Worm (Caenorhabditis elegans) whole organism, mixed stage, embryonic: ENCODE data around the gene R08A2.5.

Experiments
- M03D4.4 ChIP-seq: sonication (generic microtip); optimal IDR thresholded peaks from 2 replicates; lab custom pipeline; 2017; ENCODE audit warnings: mild to moderate bottlenecking, missing genetic modification characterization, missing compliant biosample characterization
- bed-3 ChIP-seq: fragments of 200-800 bp; sonication (Bioruptor generic); optimal IDR thresholded peaks from 3 replicates; lab custom pipeline; 2018; ENCODE audit warnings: mild to moderate bottlenecking, missing genetic modification characterization, moderate library complexity, missing compliant biosample characterization
- ceh-43 ChIP-seq: fragments of 200-800 bp; sonication (Bioruptor generic); optimal IDR thresholded peaks from 2 replicates; lab custom pipeline; 2018; ENCODE audit warnings: mild to moderate bottlenecking, missing genetic modification characterization, moderate library complexity, missing compliant biosample characterization
- ceh-83 ChIP-seq: fragments of 200-800 bp; sonication (Bioruptor generic); optimal IDR thresholded peaks from 2 replicates; lab custom pipeline; 2018; ENCODE audit warnings: mild to moderate bottlenecking, missing genetic modification characterization, missing compliant biosample characterization
- ces-1 ChIP-seq: fragments of 150-350 bp; optimal IDR thresholded peaks from 2 replicates; lab custom pipeline; 2014; ENCODE audit warnings: missing biosample characterization, missing genetic modification reagents, missing genetic modification characterization
- cnd-1 ChIP-seq: fragments of 200-800 bp; sonication (Bioruptor generic); optimal IDR thresholded peaks from 2 replicates; lab custom pipeline; 2018; ENCODE audit warnings: mild to moderate bottlenecking, missing genetic modification characterization, missing compliant biosample characterization
- drap-1 ChIP-seq: fragments of 200-800 bp; sonication (Bioruptor generic); optimal IDR thresholded peaks from 3 replicates; lab custom pipeline; 2018; ENCODE audit warnings: mild to moderate bottlenecking, missing genetic modification characterization, missing compliant biosample characterization
- elt-1 ChIP-seq: sonication (generic microtip); optimal IDR thresholded peaks from 2 replicates; lab custom pipeline; 2017; ENCODE audit warnings: missing genetic modification characterization, mild to moderate bottlenecking, missing compliant biosample characterization, antibody characterized with exemption, moderate library complexity, borderline replicate concordance; ENCODE audit not compliant: insufficient read depth
- flh-1 ChIP-seq: fragments of 200-800 bp; sonication (Bioruptor generic); optimal IDR thresholded peaks from 2 replicates; lab custom pipeline; 2018; ENCODE audit warnings: mild to moderate bottlenecking, missing genetic modification characterization, moderate library complexity, missing compliant biosample characterization
- hlh-1 ChIP-seq: fragments of 150-350 bp; optimal IDR thresholded peaks from 2 replicates; lab custom pipeline; 2014; ENCODE audit warnings: missing biosample characterization, missing genetic modification reagents, missing genetic modification characterization
- lin-13 ChIP-seq: fragments of 150-350 bp; optimal IDR thresholded peaks from 2 replicates; lab custom pipeline; 2014; ENCODE audit warnings: missing biosample characterization, missing genetic modification characterization
- lin-32 ChIP-seq: fragments of 200-800 bp; sonication (Bioruptor generic); optimal IDR thresholded peaks from 2 replicates; lab custom pipeline; 2018; ENCODE audit warnings: mild to moderate bottlenecking, missing genetic modification characterization, missing compliant biosample characterization
- lsy-2 ChIP-seq: fragments of 150-350 bp; optimal IDR thresholded peaks from 2 replicates; lab custom pipeline; 2014; ENCODE audit warnings: missing biosample characterization, missing genetic modification characterization
- mab-5 ChIP-seq: fragments of 150-350 bp; optimal IDR thresholded peaks from 2 replicates; lab custom pipeline; 2014; ENCODE audit warnings: missing biosample characterization, missing genetic modification characterization
- mep-1 ChIP-seq: fragments of 150-350 bp; optimal IDR thresholded peaks from 2 replicates; lab custom pipeline; 2017; ENCODE audit warnings: missing biosample characterization, missing genetic modification reagents, missing genetic modification characterization, inconsistent platforms
- mls-2 ChIP-seq: sonication (generic microtip); optimal IDR thresholded peaks from 2 replicates; lab custom pipeline; 2016; ENCODE audit warnings: mild to moderate bottlenecking, missing genetic modification characterization, moderate library complexity, missing compliant biosample characterization
- nhr-12 ChIP-seq: fragments of 150-350 bp; optimal IDR thresholded peaks from 2 replicates; lab custom pipeline; 2014; ENCODE audit warnings: missing biosample characterization, missing genetic modification characterization
- nhr-2 ChIP-seq: fragments of 150-350 bp; optimal IDR thresholded peaks from 2 replicates; lab custom pipeline; 2014; ENCODE audit warnings: missing biosample characterization, missing genetic modification characterization
- nhr-237 ChIP-seq: fragments of 150-350 bp; optimal IDR thresholded peaks from 2 replicates; lab custom pipeline; 2014; ENCODE audit warnings: missing biosample characterization, missing genetic modification characterization
- nhr-28 ChIP-seq: fragments of 150-350 bp; optimal IDR thresholded peaks from 2 replicates; lab custom pipeline; 2014; ENCODE audit warnings: missing biosample characterization, missing genetic modification characterization
- pha-4 ChIP-seq: fragments of 150-350 bp; optimal IDR thresholded peaks from 2 replicates; lab custom pipeline; 2018; ENCODE audit warnings: missing biosample characterization, missing genetic modification reagents, missing genetic modification characterization
- sem-2 ChIP-seq: fragments of 200-800 bp; sonication (Bioruptor generic); optimal IDR thresholded peaks from 2 replicates; lab custom pipeline; 2018; ENCODE audit warnings: mild to moderate bottlenecking, missing genetic modification characterization, missing compliant biosample characterization
- snpc-4 ChIP-seq: fragments of 150-350 bp; optimal IDR thresholded peaks from 2 replicates; lab custom pipeline; 2014; ENCODE audit warnings: missing biosample characterization, missing genetic modification characterization
- sptf-1 ChIP-seq: sonication (generic microtip); optimal IDR thresholded peaks from 2 replicates; lab custom pipeline; 2017; ENCODE audit warnings: mild to moderate bottlenecking, missing genetic modification characterization, moderate library complexity, missing compliant biosample characterization
- tbx-8 ChIP-seq: fragments of 200-800 bp; sonication (Bioruptor generic); optimal IDR thresholded peaks from 2 replicates; lab custom pipeline; 2018; ENCODE audit warnings: mild to moderate bottlenecking, missing genetic modification characterization, moderate library complexity, missing compliant biosample characterization
- unc-120 ChIP-seq: sonication (generic microtip); optimal IDR thresholded peaks from 2 replicates; lab custom pipeline; 2017; ENCODE audit warnings: missing genetic modification characterization, missing compliant biosample characterization; ENCODE audit not compliant: poor library complexity, severe bottlenecking
- unc-62 ChIP-seq: fragments of 150-350 bp; optimal IDR thresholded peaks from 2 replicates; lab custom pipeline; 2014; ENCODE audit warnings: missing biosample characterization, missing genetic modification reagents, missing genetic modification characterization
- zip-8 ChIP-seq: fragments of 150-350 bp; optimal IDR thresholded peaks from 2 replicates; lab custom pipeline; 2014; ENCODE audit warnings: missing biosample characterization, missing genetic modification characterization
- ztf-11 ChIP-seq: fragments of 150-350 bp; optimal IDR thresholded peaks from 2 replicates; lab custom pipeline; 2014; ENCODE audit warnings: missing biosample characterization, missing genetic modification characterization

Gene R08A2.5

ce11 chrV:14734187-14734765, 21.9 kb downstream of the R08A2.5 start, which contains the start of gene unc-61:
unc-61 (minus strand) TSS chrV:14734237.
- TF ChIP-seq mep-1 (tag; lab: Kevin White, UChicago) = peak; percentile 1
- no peak for TF ChIP-seq sem-2 (GFP tag; lab: Kevin White, UChicago)
- TF ChIP-seq drap-1 (GFP tag; lab: Kevin White, UChicago) = no peak
- no peak for TF ChIP-seq unc-120
- TF ChIP-seq ces-1 (GFP tag; lab: Kevin White, UChicago) = peak; percentile 89

- TF ChIP-seq lsy-2 (tag; lab: Kevin White, UChicago) = no peak
- TF ChIP-seq pha-4 (tag; lab: Kevin White, UChicago) = no peak
- TF ChIP-seq ceh-83 (GFP tag; lab: Kevin White, UChicago) = no peak
- no peak for TF ChIP-seq bed-3
- TF ChIP-seq snpc-4 (tag; lab: Kevin White, UChicago) = no peak
- TF ChIP-seq ceh-43 = no peak
- no peak for TF ChIP-seq nhr-237 (tag; lab: Kevin White, UChicago)
- no peak for TF ChIP-seq mab-5 (tag; lab: Kevin White, UChicago)
- TF ChIP-seq unc-62 = no peak
- TF ChIP-seq unc-120 = no peak
- no peak for TF ChIP-seq hlh-1 (tag; lab: Kevin White, UChicago)
- TF ChIP-seq nhr-2 = no peak
- TF ChIP-seq nhr-28 (tag; lab: Kevin White, UChicago) = no peak
Measured at ce11 chrV:14736851-14737250, 24.4 kb downstream of the R08A2.5 start, which contains the start of gene Y50E8A.5. Y50E8A.5 (minus strand) TSS chrV:14736951.

DNA sequence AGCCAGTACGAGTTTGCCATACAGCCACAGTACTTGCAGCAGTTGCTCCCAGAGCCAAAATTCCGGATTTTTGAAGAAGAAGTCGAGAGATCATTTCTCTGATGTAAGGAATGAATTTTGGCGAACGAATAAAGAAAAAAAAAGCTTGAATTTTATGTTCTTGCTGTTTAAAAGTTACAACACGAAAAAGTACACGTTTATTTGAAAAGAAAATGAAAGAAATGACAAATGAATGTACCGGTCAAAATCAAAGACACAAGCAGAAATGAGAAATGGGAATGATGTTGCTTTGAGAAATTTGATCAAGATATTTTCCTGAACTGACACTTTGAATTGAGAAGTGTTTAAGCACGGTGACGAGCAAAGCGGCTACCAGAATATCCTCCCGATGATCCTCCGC, 28.8 kb downstream of the R08A2.5 start, which contains the start of gene Y50E8A.6:
TSS of gene Y50E8A.6 (minus strand) at position 101 of the 400 bp plus-strand sequence.
- no peak for TF ChIP-seq M03D4.4 (tag; lab: Kevin White, UChicago)
- no peak for TF ChIP-seq nhr-12 (tag; lab: Kevin White, UChicago)
- no peak for TF ChIP-seq tbx-8 (GFP tag; lab: Kevin White, UChicago)
- TF ChIP-seq ces-1 (GFP tag; lab: Kevin White, UChicago) = no peak
- TF ChIP-seq snpc-4 (tag; lab: Kevin White, UChicago) = no peak
- TF ChIP-seq ztf-11 (tag; lab: Kevin White, UChicago) = no peak

DNA sequence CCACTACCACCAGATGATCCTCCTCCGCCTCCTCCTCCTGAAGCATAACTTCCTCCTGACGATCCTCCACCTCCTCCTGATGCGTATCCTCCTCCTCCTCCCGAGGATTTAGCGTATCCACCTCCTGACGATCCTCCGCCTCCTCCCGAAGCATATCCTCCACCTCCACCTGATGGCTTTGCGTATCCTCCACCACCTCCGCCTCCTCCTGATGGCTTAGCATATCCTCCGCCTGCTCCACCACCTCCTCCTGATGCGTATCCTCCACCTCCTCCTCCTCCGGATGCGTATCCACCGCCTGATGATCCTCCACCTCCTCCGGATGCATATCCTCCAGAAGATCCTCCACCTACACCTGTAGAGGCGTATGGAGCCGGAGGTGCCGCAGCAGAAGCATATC, 32.4 kb downstream of the R08A2.5 start:
- TF ChIP-seq cnd-1 (tag; lab: Kevin White, UChicago) = no peak
- TF ChIP-seq nhr-2 = no peak
- no peak for TF ChIP-seq snpc-4 (tag; lab: Kevin White, UChicago)
- no peak for TF ChIP-seq elt-1 (tag; lab: Kevin White, UChicago)
- TF ChIP-seq ztf-11 (tag; lab: Kevin White, UChicago) = no peak
- TF ChIP-seq sptf-1 (tag; lab: Kevin White, UChicago) = no peak
- no peak for TF ChIP-seq zip-8 (tag; lab: Kevin White, UChicago)
- TF ChIP-seq ces-1 (GFP tag; lab: Kevin White, UChicago) = no peak
- no peak for TF ChIP-seq flh-1 (GFP tag; lab: Kevin White, UChicago)
- no peak for TF ChIP-seq lin-32 (GFP tag; lab: Kevin White, UChicago)
- TF ChIP-seq drap-1 (GFP tag; lab: Kevin White, UChicago) = no peak
- no peak for TF ChIP-seq hlh-1 (tag; lab: Kevin White, UChicago)
- no peak for TF ChIP-seq nhr-28 (tag; lab: Kevin White, UChicago)
- no peak for TF ChIP-seq mls-2 (tag; lab: Kevin White, UChicago)
- TF ChIP-seq nhr-237 (tag; lab: Kevin White, UChicago) = no peak

- TF ChIP-seq nhr-28 (tag; lab: Kevin White, UChicago) (no peak), ces-1 (GFP tag; lab: Kevin White, UChicago) (no peak), unc-62 (no peak), mep-1 (tag; lab: Kevin White, UChicago) (no peak), nhr-12 (tag; lab: Kevin White, UChicago) (no peak), bed-3 (no peak), lin-13 (tag; lab: Kevin White, UChicago) (no peak)
Measured at ce11 chrV:14746975-14747374, 34.6 kb downstream of the R08A2.5 start.
